Fruit fly (Drosophila melanogaster) whole organism, adult: Measurements from ENCODE around the gene CG1571.

Experiments used
- CG14711 ChIP-seq: fragments of 200-800 bp; sonication (Bioruptor generic); optimal IDR thresholded peaks from 2 replicates; lab custom pipeline; 2018; ENCODE audit warnings: missing biosample characterization, mild to moderate bottlenecking, missing genetic modification characterization, moderate library complexity
- kay ChIP-seq: fragments of 200-800 bp; sonication (Bioruptor generic); peaks from one replicate; lab custom pipeline; 2016; ENCODE audit warnings: missing biosample characterization, missing genetic modification characterization, borderline replicate concordance

DNA sequence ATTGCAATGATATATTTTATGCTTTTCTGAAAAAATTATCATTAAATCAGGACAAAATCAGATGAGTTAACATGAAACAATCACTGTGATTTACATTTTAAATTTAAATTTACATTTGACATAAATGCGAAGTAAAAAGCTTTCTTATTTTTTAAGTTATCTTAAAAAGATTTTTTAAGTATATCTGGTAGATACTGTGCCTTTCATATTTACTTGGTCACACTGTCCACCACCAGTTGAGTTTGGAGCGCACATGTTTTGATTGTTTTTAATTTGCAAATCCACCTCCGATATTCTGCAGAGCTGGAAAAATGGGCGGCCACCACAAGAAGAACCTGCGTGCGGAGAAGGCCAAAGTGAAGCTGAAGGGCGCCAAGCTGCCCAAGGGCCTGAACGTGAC, 41.1 kb downstream of the CG1571 start, which contains the start of gene CG1575:
- no peak for TF ChIP-seq CG14711 (tag; lab: Kevin White, UChicago)
- no peak for TF ChIP-seq kay (GFP tag; lab: Kevin White, UChicago)
